Fruit fly (Drosophila melanogaster) whole organism, embryonic: ENCODE measurements around the gene Jhbp5.

Experiments used
- Abd-B ChIP-seq: fragments of 200-800 bp; sonication (Bioruptor generic); optimal IDR thresholded peaks from 2 replicates; lab custom pipeline; 2018; ENCODE audit warnings: missing biosample characterization, mild to moderate bottlenecking, missing genetic modification characterization, moderate library complexity
- CG1024 ChIP-seq: fragments of 200-800 bp; sonication (Bioruptor generic); IDR thresholded peaks from 2 replicates; pipeline ENCODE4 v1.3.6; 2022; ENCODE audit warnings: missing biosample characterization, missing genetic modification characterization
- CG3065 ChIP-seq: fragments of 200-800 bp; sonication (Bioruptor generic); optimal IDR thresholded peaks from 2 replicates; lab custom pipeline; 2016; ENCODE audit warnings: missing biosample characterization, missing genetic modification characterization
- CG4282 ChIP-seq: fragments of 200-800 bp; sonication (Bioruptor generic); optimal IDR thresholded peaks from 2 replicates; lab custom pipeline; 2016; ENCODE audit warnings: missing biosample characterization, missing genetic modification characterization
- Hr78 ChIP-seq, 2 experiments: fragments of 200-800 bp in 1 of 2; fragments of >200 bp in 1 of 2; sonication (Bioruptor generic) in 1 of 2; optimal IDR thresholded peaks; 2 replicates each; lab custom pipeline; 2017 to 2019; ENCODE audit warnings: missing biosample characterization in 2 of 2, missing genetic modification characterization in 2 of 2, mild to moderate bottlenecking in 1 of 2, moderate library complexity in 1 of 2
- Stat92E ChIP-seq, 3 experiments: fragments of >200 bp in 2 of 3; fragments of 200-800 bp in 1 of 3; sonication (Bioruptor generic) in 1 of 3; optimal IDR thresholded peaks; 2 replicates each; lab custom pipeline; 2017 to 2019; ENCODE audit warnings: missing biosample characterization in 3 of 3, missing genetic modification characterization in 3 of 3, mild to moderate bottlenecking in 1 of 3, moderate library complexity in 1 of 3
- kah ChIP-seq: fragments of 200-800 bp; sonication (Bioruptor generic); optimal IDR thresholded peaks from 2 replicates; lab custom pipeline; 2018; ENCODE audit warnings: missing biosample characterization, mild to moderate bottlenecking, missing genetic modification characterization

dm6 chr3R:16029584-16029983 lies 16.3 kb downstream of the Jhbp5 start:
- TF ChIP-seq kah (GFP tag; lab: Kevin White, UChicago) (no peak), CG1024 (GFP tag; lab: Robert Waterston, UW) (no peak), CG3065 (GFP tag; lab: Kevin White, UChicago) (no peak), Abd-B (GFP tag; lab: Kevin White, UChicago) (no peak), Hr78 (GFP tag; optimal IDR thresholded peaks at IDR 0.05; lab: Kevin White, UChicago) (no peak), Stat92E (GFP tag; optimal IDR thresholded peaks at IDR 0.05; lab: Kevin White, UChicago) (no peak), CG4282 (GFP tag; lab: Kevin White, UChicago) (no peak)
